Worm (Caenorhabditis elegans) whole organism, L2 larva: ENCODE measurements around the gene cyc-2.1.
"Not testable (repeated sequence)": the region's sequence is repeated elsewhere in the genome, so short reads cannot be mapped to it uniquely, and the experiment has no call there.

ENCODE experiments used
- C34F6.9 ChIP-seq: fragments of 150-350 bp; optimal IDR thresholded peaks from 2 replicates; lab custom pipeline; 2014; ENCODE audit warnings: missing biosample characterization, missing genetic modification characterization
- F13H6.1 ChIP-seq: sonication (generic microtip); optimal IDR thresholded peaks from 2 replicates; lab custom pipeline; 2016; ENCODE audit warnings: missing genetic modification characterization, missing compliant biosample characterization
- R02D3.7 ChIP-seq: fragments of 150-350 bp; optimal IDR thresholded peaks from 2 replicates; lab custom pipeline; 2014; ENCODE audit warnings: missing biosample characterization, missing genetic modification characterization
- Y55F3AM.14 ChIP-seq: fragments of 200-800 bp; sonication (Bioruptor generic); optimal IDR thresholded peaks from 2 replicates; lab custom pipeline; 2018; ENCODE audit warnings: mild to moderate bottlenecking, missing genetic modification characterization, missing compliant biosample characterization
- ZK546.5 ChIP-seq: sonication (generic microtip); optimal IDR thresholded peaks from 2 replicates; lab custom pipeline; 2017; ENCODE audit warnings: missing biosample characterization, missing genetic modification characterization
- alr-1 ChIP-seq: fragments of 150-350 bp; optimal IDR thresholded peaks from 2 replicates; lab custom pipeline; 2014; ENCODE audit warnings: missing biosample characterization, missing genetic modification characterization
- aly-2 ChIP-seq: fragments of 150-350 bp; optimal IDR thresholded peaks from 2 replicates; lab custom pipeline; 2014; ENCODE audit warnings: missing biosample characterization, missing genetic modification characterization
- blmp-1 ChIP-seq: sonication (generic microtip); optimal IDR thresholded peaks from 2 replicates; lab custom pipeline; 2017; ENCODE audit warnings: missing genetic modification characterization, mild to moderate bottlenecking, missing compliant biosample characterization, antibody characterized with exemption, moderate library complexity; ENCODE audit not compliant: insufficient read depth
- ceh-16 ChIP-seq: fragments of 150-350 bp; optimal IDR thresholded peaks from 2 replicates; lab custom pipeline; 2014; ENCODE audit warnings: missing biosample characterization, missing genetic modification characterization
- dmd-4 ChIP-seq: sonication (generic microtip); optimal IDR thresholded peaks from 2 replicates; lab custom pipeline; 2017; ENCODE audit warnings: missing biosample characterization, missing genetic modification characterization
- egl-27 ChIP-seq: sonication (generic microtip); optimal IDR thresholded peaks from 3 replicates; lab custom pipeline; 2017; ENCODE audit warnings: missing biosample characterization, missing genetic modification reagents, missing genetic modification characterization
- elt-1 ChIP-seq: fragments of 150-350 bp; optimal IDR thresholded peaks from 2 replicates; lab custom pipeline; 2014; ENCODE audit warnings: missing biosample characterization, missing genetic modification characterization
- gmeb-1 ChIP-seq: fragments of 150-350 bp; optimal IDR thresholded peaks from 2 replicates; lab custom pipeline; 2014; ENCODE audit warnings: missing biosample characterization, missing genetic modification characterization
- lin-11 ChIP-seq: fragments of 150-350 bp; sonication (generic microtip); optimal IDR thresholded peaks from 2 replicates; lab custom pipeline; 2014; ENCODE audit warnings: missing biosample characterization, missing genetic modification characterization, inconsistent platforms, mixed read lengths
- lin-39 ChIP-seq: fragments of 150-350 bp; optimal IDR thresholded peaks from 2 replicates; lab custom pipeline; 2014; ENCODE audit warnings: missing biosample characterization, missing genetic modification reagents, missing genetic modification characterization
- lsy-2 ChIP-seq, 2 experiments: fragments of 150-350 bp in 1 of 2; sonication (generic microtip) in 1 of 2; optimal IDR thresholded peaks; 2 replicates each; lab custom pipeline; 2014 to 2017; ENCODE audit warnings: missing biosample characterization in 2 of 2, missing genetic modification characterization in 2 of 2
- mab-5 ChIP-seq: fragments of 150-350 bp; optimal IDR thresholded peaks from 2 replicates; lab custom pipeline; 2014; ENCODE audit warnings: missing biosample characterization, missing genetic modification characterization
- mdl-1 ChIP-seq, 2 experiments: fragments of 150-350 bp in 1 of 2; sonication (generic microtip) in 1 of 2; optimal IDR thresholded peaks; 2 replicates each; lab custom pipeline; 2017; ENCODE audit warnings: missing biosample characterization in 2 of 2, missing genetic modification characterization in 2 of 2
- nhr-10 ChIP-seq: sonication (generic microtip); optimal IDR thresholded peaks from 2 replicates; lab custom pipeline; 2017; ENCODE audit warnings: missing biosample characterization, missing genetic modification characterization
- nhr-11 ChIP-seq: fragments of 150-350 bp; optimal IDR thresholded peaks from 2 replicates; lab custom pipeline; 2014; ENCODE audit warnings: missing biosample characterization, missing genetic modification characterization
- nhr-12 ChIP-seq: fragments of 150-350 bp; optimal IDR thresholded peaks from 2 replicates; lab custom pipeline; 2014; ENCODE audit warnings: missing biosample characterization, missing genetic modification characterization
- nhr-237 ChIP-seq: fragments of 150-350 bp; optimal IDR thresholded peaks from 2 replicates; lab custom pipeline; 2014; ENCODE audit warnings: missing biosample characterization, missing genetic modification characterization
- nhr-25 ChIP-seq: fragments of 150-350 bp; sonication (generic microtip); optimal IDR thresholded peaks from 3 replicates; lab custom pipeline; 2014; ENCODE audit warnings: missing biosample characterization, missing genetic modification characterization
- nhr-6 ChIP-seq: fragments of 150-350 bp; optimal IDR thresholded peaks from 2 replicates; lab custom pipeline; 2014; ENCODE audit warnings: missing biosample characterization, missing genetic modification characterization
- nhr-77 ChIP-seq: fragments of 150-350 bp; optimal IDR thresholded peaks from 2 replicates; lab custom pipeline; 2014; ENCODE audit warnings: missing biosample characterization, missing genetic modification characterization
- skn-1 ChIP-seq: sonication (generic microtip); optimal IDR thresholded peaks from 2 replicates; lab custom pipeline; 2017; ENCODE audit warnings: missing biosample characterization, missing genetic modification characterization
- sma-3 ChIP-seq: sonication (generic microtip); optimal IDR thresholded peaks from 2 replicates; lab custom pipeline; 2016; ENCODE audit warnings: missing genetic modification reagents, missing genetic modification characterization, missing compliant biosample characterization
- sma-9 ChIP-seq, 2 experiments: fragments of 150-350 bp in 1 of 2; sonication (generic microtip) in 1 of 2; optimal IDR thresholded peaks; 2 replicates each; lab custom pipeline; 2014 to 2016; ENCODE audit warnings: missing genetic modification characterization in 2 of 2, mild to moderate bottlenecking in 1 of 2, missing biosample characterization in 1 of 2, missing compliant biosample characterization in 1 of 2, missing genetic modification reagents in 1 of 2, moderate library complexity in 1 of 2
- unc-39 ChIP-seq: fragments of 150-350 bp; optimal IDR thresholded peaks from 2 replicates; lab custom pipeline; 2014; ENCODE audit warnings: missing biosample characterization, missing genetic modification characterization
- unc-55 ChIP-seq: fragments of 150-350 bp; sonication (generic microtip); optimal IDR thresholded peaks from 3 replicates; lab custom pipeline; 2014; ENCODE audit warnings: missing biosample characterization, missing genetic modification reagents, missing genetic modification characterization
- unc-62 ChIP-seq: fragments of 150-350 bp; optimal IDR thresholded peaks from 2 replicates; lab custom pipeline; 2014; ENCODE audit warnings: missing biosample characterization, missing genetic modification reagents, missing genetic modification characterization
- zag-1 ChIP-seq: fragments of 150-350 bp; optimal IDR thresholded peaks from 2 replicates; lab custom pipeline; 2014; ENCODE audit warnings: missing biosample characterization, missing genetic modification characterization
- ztf-1 ChIP-seq: fragments of 200-800 bp; sonication (Bioruptor generic); conservative IDR thresholded peaks from 2 replicates; pipeline ENCODE4 v1.3.6; 2022; ENCODE audit warnings: missing genetic modification characterization, missing compliant biosample characterization
- ztf-11 ChIP-seq: sonication (generic microtip); optimal IDR thresholded peaks from 2 replicates; lab custom pipeline; 2017; ENCODE audit warnings: missing biosample characterization, missing genetic modification characterization

cyc-2.1 gene

ce11 chrIV:4720522-4720921, 28.3 kb downstream of the cyc-2.1 start:
- peak; percentile 2 for TF ChIP-seq unc-55 (GFP tag; lab: Kevin White, UChicago)
- TF ChIP-seq gmeb-1 (tag; lab: Kevin White, UChicago) = peak; percentile 17
- peak; percentile 14 for TF ChIP-seq F13H6.1
- peak; percentile 77 to 85 for TF ChIP-seq lsy-2 (tag; optimal IDR thresholded peaks at IDR 0.05; lab: Kevin White, UChicago)
- TF ChIP-seq C34F6.9 (tag; lab: Kevin White, UChicago) = peak; percentile 8
- peak; percentile 22 for TF ChIP-seq sma-3 (GFP tag; lab: Kevin White, UChicago)
- TF ChIP-seq, all 48 proteins: peak for 6; not testable (repeated sequence) for 42

DNA sequence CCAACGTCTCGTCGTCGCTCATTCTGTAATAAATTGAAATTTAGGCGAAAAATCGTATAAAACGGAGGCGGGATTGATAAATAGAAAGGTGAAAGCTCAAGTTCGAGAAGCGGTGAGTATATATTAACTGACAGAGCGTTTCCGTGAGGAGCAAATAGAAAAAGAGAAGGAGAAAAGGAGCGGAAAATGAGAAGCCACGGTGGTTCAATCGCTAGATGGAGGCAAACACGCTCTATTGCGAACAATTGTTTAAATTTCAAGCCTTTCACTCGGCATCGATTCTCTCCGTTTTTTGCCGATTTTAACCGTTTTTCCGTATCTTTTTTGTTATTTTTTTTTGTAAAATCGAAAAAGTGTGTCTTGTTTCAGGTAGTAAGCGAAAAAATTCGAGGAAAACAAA, 33.0 kb downstream of the cyc-2.1 start, which contains the start of gene miro-1:
Gene miro-1 (minus strand): TSS at position 23 of the 400 bp plus-strand sequence.
- not testable (repeated sequence) for TF ChIP-seq nhr-77, ztf-11, nhr-12 (tag; lab: Kevin White, UChicago)
- TF ChIP-seq, all 48 proteins: peak for 0; not testable (repeated sequence) for 48

ce11 chrIV:4712376-4712775, 36.4 kb downstream of the cyc-2.1 start, which contains the start of gene yars-2:
Gene yars-2 (minus strand): TSS chrIV:4712624.
- TF ChIP-seq unc-39 (tag; lab: Kevin White, UChicago) (no peak), unc-55 (GFP tag; lab: Kevin White, UChicago) (peak; percentile 5), sma-3 (GFP tag; lab: Kevin White, UChicago) (peak; percentile 29), mab-5 (tag; lab: Kevin White, UChicago) (no peak), mdl-1 (tag; optimal IDR thresholded peaks at IDR 0.05; lab: Kevin White, UChicago) (no peak), zag-1 (tag; lab: Kevin White, UChicago) (no peak), lsy-2 (tag; optimal IDR thresholded peaks at IDR 0.05; lab: Kevin White, UChicago) (peak in 1 of 2 experiments; percentile 32), ZK546.5 (tag; lab: Kevin White, UChicago) (no peak), sma-9 (GFP tag; optimal IDR thresholded peaks at IDR 0.05; lab: Kevin White, UChicago) (no peak), sma-9 (tag; optimal IDR thresholded peaks at IDR 0.05; lab: Kevin White, UChicago) (no peak), ztf-1 (GFP tag; lab: Robert Waterston, UW) (no peak), F13H6.1 (no peak), C34F6.9 (tag; lab: Kevin White, UChicago) (peak; percentile 0), gmeb-1 (tag; lab: Kevin White, UChicago) (no peak), lin-39 (tag; lab: Kevin White, UChicago) (no peak), nhr-11 (tag; lab: Kevin White, UChicago) (no peak)

DNA sequence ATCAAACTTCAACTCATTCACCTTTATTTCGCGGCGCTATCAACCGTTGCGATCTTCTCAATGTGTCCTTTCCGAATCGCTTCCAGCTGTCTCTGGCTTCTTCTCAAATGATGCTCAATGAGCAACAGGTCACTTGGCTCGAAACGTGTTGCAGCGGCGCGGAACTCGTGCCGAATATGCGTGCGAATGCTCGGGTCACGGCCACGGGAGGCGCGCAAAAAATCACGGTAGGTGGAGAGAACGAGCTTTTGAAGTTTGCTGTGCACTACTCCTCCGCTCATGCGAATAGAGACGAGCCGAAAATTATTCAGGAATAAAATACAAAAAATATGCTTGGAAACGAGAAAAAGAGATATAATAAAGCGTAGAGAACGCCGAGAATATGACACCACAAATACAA, 38.4 kb downstream of the cyc-2.1 start, which contains the start of gene cif-1:
Gene cif-1 (minus strand): TSS at position 297 of the 400 bp plus-strand sequence.
- TF ChIP-seq unc-39 (tag; lab: Kevin White, UChicago) = no peak
- TF ChIP-seq nhr-237 (tag; lab: Kevin White, UChicago) = no peak
- TF ChIP-seq C34F6.9 (tag; lab: Kevin White, UChicago) = no peak
- TF ChIP-seq unc-55 (GFP tag; lab: Kevin White, UChicago) = no peak
- no peak for TF ChIP-seq ztf-1 (GFP tag; lab: Robert Waterston, UW)
- TF ChIP-seq nhr-11 (tag; lab: Kevin White, UChicago) = no peak
- TF ChIP-seq sma-3 (GFP tag; lab: Kevin White, UChicago) = no peak
- no peak for TF ChIP-seq egl-27 (tag; lab: Kevin White, UChicago)
- no peak for TF ChIP-seq nhr-25 (tag; lab: Kevin White, UChicago)
- no peak for TF ChIP-seq unc-62 (GFP tag; lab: Kevin White, UChicago)

DNA sequence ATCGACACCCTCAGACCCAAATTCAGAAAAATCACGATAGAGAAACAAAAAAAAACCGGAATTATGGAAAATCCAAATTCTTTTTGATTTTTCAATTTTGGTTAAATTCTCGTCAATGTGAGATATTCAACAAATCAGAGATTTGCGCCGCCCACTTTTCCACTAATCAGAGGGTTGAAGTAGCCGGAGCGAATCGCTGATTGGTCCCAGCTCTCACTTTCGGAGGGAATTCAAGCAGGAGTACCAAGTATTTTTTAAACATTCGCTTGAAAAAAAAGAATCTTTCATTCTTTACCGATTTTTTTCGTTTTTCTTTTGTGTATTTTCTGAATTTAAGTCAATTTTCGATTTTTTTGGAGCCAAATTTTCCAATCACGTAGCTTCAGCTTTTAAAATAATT, 42.9 kb downstream of the cyc-2.1 start:
- TF ChIP-seq dmd-4 (tag; lab: Kevin White, UChicago) = no peak
- TF ChIP-seq ztf-11 (tag; lab: Kevin White, UChicago) = no peak
- no peak for TF ChIP-seq Y55F3AM.14
- TF ChIP-seq ceh-16 (tag; lab: Kevin White, UChicago) = no peak
- TF ChIP-seq aly-2 (tag; lab: Kevin White, UChicago) = no peak
- TF ChIP-seq lin-39 (tag; lab: Kevin White, UChicago) = no peak
- no peak for TF ChIP-seq unc-62 (GFP tag; lab: Kevin White, UChicago)
- TF ChIP-seq ztf-1 (GFP tag; lab: Robert Waterston, UW) = no peak
- TF ChIP-seq alr-1 (tag; lab: Kevin White, UChicago) = no peak
- TF ChIP-seq nhr-10 (tag; lab: Kevin White, UChicago) = no peak
- TF ChIP-seq blmp-1 (tag; lab: Kevin White, UChicago) = no peak
- no peak for TF ChIP-seq elt-1 (tag; lab: Kevin White, UChicago)
- TF ChIP-seq ZK546.5 (tag; lab: Kevin White, UChicago) = no peak
- TF ChIP-seq lin-11 = no peak
- TF ChIP-seq nhr-6 (tag; lab: Kevin White, UChicago) = no peak
- no peak for TF ChIP-seq R02D3.7 (tag; lab: Kevin White, UChicago)
- TF ChIP-seq skn-1 (tag; lab: Kevin White, UChicago) = no peak
- no peak for TF ChIP-seq lsy-2 (tag; optimal IDR thresholded peaks at IDR 0.05; lab: Kevin White, UChicago)
